Worm (Caenorhabditis elegans) whole organism, L2 larva: ENCODE results near the gene H35B03.2.

Experiments
- C34F6.9 ChIP-seq: fragments of 150-350 bp; optimal IDR thresholded peaks from 2 replicates; lab custom pipeline; 2014; ENCODE audit warnings: missing biosample characterization, missing genetic modification characterization
- F13H6.1 ChIP-seq: sonication (generic microtip); optimal IDR thresholded peaks from 2 replicates; lab custom pipeline; 2016; ENCODE audit warnings: missing genetic modification characterization, missing compliant biosample characterization
- R02D3.7 ChIP-seq: fragments of 150-350 bp; optimal IDR thresholded peaks from 2 replicates; lab custom pipeline; 2014; ENCODE audit warnings: missing biosample characterization, missing genetic modification characterization
- Y55F3AM.14 ChIP-seq: fragments of 200-800 bp; sonication (Bioruptor generic); optimal IDR thresholded peaks from 2 replicates; lab custom pipeline; 2018; ENCODE audit warnings: mild to moderate bottlenecking, missing genetic modification characterization, missing compliant biosample characterization
- ZK546.5 ChIP-seq: sonication (generic microtip); optimal IDR thresholded peaks from 2 replicates; lab custom pipeline; 2017; ENCODE audit warnings: missing biosample characterization, missing genetic modification characterization
- ama-1 ChIP-seq: fragments of 150-350 bp; optimal IDR thresholded peaks from 2 replicates; lab custom pipeline; 2018; ENCODE audit warnings: inconsistent platforms
- blmp-1 ChIP-seq: sonication (generic microtip); optimal IDR thresholded peaks from 2 replicates; lab custom pipeline; 2017; ENCODE audit warnings: missing genetic modification characterization, mild to moderate bottlenecking, missing compliant biosample characterization, antibody characterized with exemption, moderate library complexity; ENCODE audit not compliant: insufficient read depth
- ceh-16 ChIP-seq: fragments of 150-350 bp; optimal IDR thresholded peaks from 2 replicates; lab custom pipeline; 2014; ENCODE audit warnings: missing biosample characterization, missing genetic modification characterization
- ceh-82 ChIP-seq: fragments of 150-350 bp; optimal IDR thresholded peaks from 2 replicates; lab custom pipeline; 2014; ENCODE audit warnings: missing biosample characterization, missing genetic modification characterization
- dmd-4 ChIP-seq: sonication (generic microtip); optimal IDR thresholded peaks from 2 replicates; lab custom pipeline; 2017; ENCODE audit warnings: missing biosample characterization, missing genetic modification characterization
- egl-27 ChIP-seq: sonication (generic microtip); optimal IDR thresholded peaks from 3 replicates; lab custom pipeline; 2017; ENCODE audit warnings: missing biosample characterization, missing genetic modification reagents, missing genetic modification characterization
- elt-3 ChIP-seq: sonication (generic microtip); optimal IDR thresholded peaks from 2 replicates; lab custom pipeline; 2017; ENCODE audit warnings: missing biosample characterization, missing genetic modification characterization
- fos-1 ChIP-seq: fragments of 150-350 bp; optimal IDR thresholded peaks from 2 replicates; lab custom pipeline; 2014; ENCODE audit warnings: missing biosample characterization, missing genetic modification characterization
- gmeb-1 ChIP-seq: fragments of 150-350 bp; optimal IDR thresholded peaks from 2 replicates; lab custom pipeline; 2014; ENCODE audit warnings: missing biosample characterization, missing genetic modification characterization
- lin-11 ChIP-seq: fragments of 150-350 bp; sonication (generic microtip); optimal IDR thresholded peaks from 2 replicates; lab custom pipeline; 2014; ENCODE audit warnings: missing biosample characterization, missing genetic modification characterization, inconsistent platforms, mixed read lengths
- lin-13 ChIP-seq: fragments of 150-350 bp; optimal IDR thresholded peaks from 2 replicates; lab custom pipeline; 2014; ENCODE audit warnings: missing biosample characterization, missing genetic modification reagents, missing genetic modification characterization
- lin-39 ChIP-seq: fragments of 150-350 bp; optimal IDR thresholded peaks from 2 replicates; lab custom pipeline; 2014; ENCODE audit warnings: missing biosample characterization, missing genetic modification reagents, missing genetic modification characterization
- lsy-2 ChIP-seq, 2 experiments: fragments of 150-350 bp in 1 of 2; sonication (generic microtip) in 1 of 2; optimal IDR thresholded peaks; 2 replicates each; lab custom pipeline; 2014 to 2017; ENCODE audit warnings: missing biosample characterization in 2 of 2, missing genetic modification characterization in 2 of 2
- mab-5 ChIP-seq: fragments of 150-350 bp; optimal IDR thresholded peaks from 2 replicates; lab custom pipeline; 2014; ENCODE audit warnings: missing biosample characterization, missing genetic modification characterization
- mbf-1 ChIP-seq: sonication (generic microtip); optimal IDR thresholded peaks from 2 replicates; lab custom pipeline; 2017; ENCODE audit warnings: missing biosample characterization, missing genetic modification characterization
- nhr-10 ChIP-seq: sonication (generic microtip); optimal IDR thresholded peaks from 2 replicates; lab custom pipeline; 2017; ENCODE audit warnings: missing biosample characterization, missing genetic modification characterization
- nhr-11 ChIP-seq: fragments of 150-350 bp; optimal IDR thresholded peaks from 2 replicates; lab custom pipeline; 2014; ENCODE audit warnings: missing biosample characterization, missing genetic modification characterization
- nhr-12 ChIP-seq: fragments of 150-350 bp; optimal IDR thresholded peaks from 2 replicates; lab custom pipeline; 2014; ENCODE audit warnings: missing biosample characterization, missing genetic modification characterization
- nhr-129 ChIP-seq: fragments of 150-350 bp; optimal IDR thresholded peaks from 2 replicates; lab custom pipeline; 2014; ENCODE audit warnings: missing biosample characterization, missing genetic modification characterization
- nhr-21 ChIP-seq: fragments of 150-350 bp; optimal IDR thresholded peaks from 2 replicates; lab custom pipeline; 2014; ENCODE audit warnings: missing biosample characterization, missing genetic modification characterization
- nhr-23 ChIP-seq: fragments of 150-350 bp; optimal IDR thresholded peaks from 2 replicates; lab custom pipeline; 2014; ENCODE audit warnings: missing biosample characterization, missing genetic modification reagents, missing genetic modification characterization
- nhr-237 ChIP-seq: fragments of 150-350 bp; optimal IDR thresholded peaks from 2 replicates; lab custom pipeline; 2014; ENCODE audit warnings: missing biosample characterization, missing genetic modification characterization
- nhr-25 ChIP-seq: fragments of 150-350 bp; sonication (generic microtip); optimal IDR thresholded peaks from 3 replicates; lab custom pipeline; 2014; ENCODE audit warnings: missing biosample characterization, missing genetic modification characterization
- nhr-77 ChIP-seq: fragments of 150-350 bp; optimal IDR thresholded peaks from 2 replicates; lab custom pipeline; 2014; ENCODE audit warnings: missing biosample characterization, missing genetic modification characterization
- peb-1 ChIP-seq: fragments of 150-350 bp; optimal IDR thresholded peaks from 2 replicates; lab custom pipeline; 2014; ENCODE audit warnings: missing biosample characterization, missing genetic modification characterization
- skn-1 ChIP-seq: sonication (generic microtip); optimal IDR thresholded peaks from 2 replicates; lab custom pipeline; 2017; ENCODE audit warnings: missing biosample characterization, missing genetic modification characterization
- sma-3 ChIP-seq: sonication (generic microtip); optimal IDR thresholded peaks from 2 replicates; lab custom pipeline; 2016; ENCODE audit warnings: missing genetic modification reagents, missing genetic modification characterization, missing compliant biosample characterization
- snpc-4 ChIP-seq: fragments of 150-350 bp; optimal IDR thresholded peaks from 2 replicates; lab custom pipeline; 2014; ENCODE audit warnings: missing biosample characterization, missing genetic modification characterization
- unc-39 ChIP-seq: fragments of 150-350 bp; optimal IDR thresholded peaks from 2 replicates; lab custom pipeline; 2014; ENCODE audit warnings: missing biosample characterization, missing genetic modification characterization
- unc-55 ChIP-seq: fragments of 150-350 bp; sonication (generic microtip); optimal IDR thresholded peaks from 3 replicates; lab custom pipeline; 2014; ENCODE audit warnings: missing biosample characterization, missing genetic modification reagents, missing genetic modification characterization
- unc-62 ChIP-seq: fragments of 150-350 bp; optimal IDR thresholded peaks from 2 replicates; lab custom pipeline; 2014; ENCODE audit warnings: missing biosample characterization, missing genetic modification reagents, missing genetic modification characterization

The H35B03.2 gene

DNA sequence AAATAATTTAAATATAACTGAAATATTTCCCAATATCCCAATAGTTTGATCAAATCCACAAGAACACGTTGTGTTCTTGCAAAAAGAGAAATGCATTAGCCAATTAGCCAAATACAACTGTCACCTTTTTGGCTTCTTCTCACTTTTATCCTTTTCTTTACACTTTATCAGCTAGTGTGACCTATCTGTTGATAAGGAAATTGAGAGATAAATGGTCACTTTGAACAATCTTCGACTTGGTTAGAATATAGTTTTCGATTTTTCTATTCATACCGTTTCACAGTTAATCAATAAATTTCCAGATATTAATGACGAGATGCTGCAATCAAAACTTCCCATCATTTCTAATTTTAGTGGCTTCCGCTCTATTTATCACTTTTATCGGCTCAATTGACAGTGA is 22.7 kb downstream of the H35B03.2 start, which contains the start of gene C55C3.1:
TSS of gene C55C3.1 (plus strand) at position 301 of the 400 bp plus-strand sequence.
- no peak for TF ChIP-seq blmp-1 (tag; lab: Kevin White, UChicago)
- no peak for TF ChIP-seq ceh-16 (tag; lab: Kevin White, UChicago)
- TF ChIP-seq F13H6.1 (tag; lab: Kevin White, UChicago) = no peak
- no peak for TF ChIP-seq R02D3.7 (tag; lab: Kevin White, UChicago)
- TF ChIP-seq nhr-77 = no peak
- TF ChIP-seq gmeb-1 (tag; lab: Kevin White, UChicago) = no peak
- no peak for TF ChIP-seq lsy-2 (tag; optimal IDR thresholded peaks at IDR 0.05; lab: Kevin White, UChicago)
- no peak for TF ChIP-seq ama-1
- no peak for TF ChIP-seq nhr-12
- no peak for TF ChIP-seq snpc-4 (tag; lab: Kevin White, UChicago)
- no peak for TF ChIP-seq ZK546.5
- no peak for TF ChIP-seq unc-55 (GFP tag; lab: Kevin White, UChicago)
- TF ChIP-seq C34F6.9 = no peak
- no peak for TF ChIP-seq Y55F3AM.14 (GFP tag; lab: Kevin White, UChicago)
- no peak for TF ChIP-seq peb-1 (tag; lab: Kevin White, UChicago)
- TF ChIP-seq elt-3 (tag; lab: Kevin White, UChicago) = no peak
- no peak for TF ChIP-seq skn-1 (tag; lab: Kevin White, UChicago)
- TF ChIP-seq fos-1 (tag; lab: Kevin White, UChicago) = no peak
- no peak for TF ChIP-seq unc-39 (tag; lab: Kevin White, UChicago)
- no peak for TF ChIP-seq dmd-4 (tag; lab: Kevin White, UChicago)
- TF ChIP-seq, all 48 proteins: peak for 0

DNA sequence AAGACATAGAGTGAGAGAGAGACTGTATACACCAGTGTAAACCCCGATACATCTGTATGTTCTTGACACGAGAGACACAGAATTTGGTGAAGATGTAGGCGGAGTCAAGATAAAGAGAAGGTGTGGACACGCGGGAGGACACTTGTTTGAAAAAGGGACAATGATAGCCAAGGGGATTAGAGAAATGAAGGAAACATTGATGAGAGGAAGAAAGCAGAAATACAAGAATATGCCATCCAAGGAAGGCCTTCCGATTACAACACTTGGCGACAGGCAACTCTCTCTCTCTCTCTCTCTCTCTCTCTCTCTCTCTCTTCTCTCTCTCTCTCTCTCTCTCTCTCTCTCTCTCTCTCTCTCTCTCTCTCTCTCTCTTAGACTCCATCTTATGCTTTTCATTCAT is 24.9 kb downstream of the H35B03.2 start:
- TF ChIP-seq nhr-11 (tag; lab: Kevin White, UChicago) (no peak), nhr-25 (peak; percentile 56), blmp-1 (tag; lab: Kevin White, UChicago) (peak; percentile 63), lin-11 (tag; lab: Kevin White, UChicago) (no peak), lsy-2 (tag; optimal IDR thresholded peaks at IDR 0.05; lab: Kevin White, UChicago) (no peak), nhr-129 (tag; lab: Kevin White, UChicago) (no peak), C34F6.9 (no peak), nhr-21 (tag; lab: Kevin White, UChicago) (peak; percentile 69)

DNA sequence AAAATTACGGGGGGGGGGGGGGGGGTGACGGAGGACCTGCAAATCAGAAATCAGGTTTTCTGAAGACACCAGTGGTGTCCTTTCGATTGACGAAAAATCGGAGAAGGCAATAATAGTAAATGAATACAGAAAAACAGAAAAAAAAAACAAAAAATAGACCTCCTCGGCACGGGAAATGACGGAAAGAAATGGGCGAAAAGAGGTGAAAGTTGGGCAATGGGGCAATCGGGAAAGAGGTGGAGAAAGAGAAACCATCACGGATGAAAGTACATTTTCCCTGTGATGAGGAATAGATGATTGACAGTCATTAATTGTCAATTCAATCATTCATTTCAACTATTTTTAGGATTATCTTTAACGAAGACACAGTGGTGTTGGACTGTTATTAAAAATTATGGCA is 27.6 kb downstream of the H35B03.2 start:
- TF ChIP-seq blmp-1 (tag; lab: Kevin White, UChicago) (peak; percentile 88), nhr-11 (tag; lab: Kevin White, UChicago) (no peak)

DNA sequence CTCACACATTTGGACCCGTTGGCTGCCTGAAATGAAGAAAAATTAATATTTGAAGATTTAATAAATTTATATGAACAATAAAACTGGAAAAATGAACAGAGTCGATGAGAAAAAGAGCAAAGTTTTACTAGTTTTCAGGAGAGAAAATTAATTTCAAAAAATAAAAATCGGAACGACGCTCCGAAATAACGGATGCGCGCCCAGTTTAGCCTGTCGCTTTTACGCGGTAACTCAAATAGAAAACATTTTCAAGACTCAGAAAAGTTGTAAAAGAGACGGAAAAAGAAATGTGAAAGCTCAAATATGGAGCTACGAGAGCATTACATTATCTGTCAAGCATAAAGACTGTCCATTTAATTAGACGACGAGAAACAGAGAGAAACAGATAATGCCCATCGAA is 28.0 kb downstream of the H35B03.2 start, which contains the start of the genes C55C3.73 and perm-5:
TSS of gene C55C3.73 (minus strand) at position 9 of the 400 bp plus-strand sequence.
TSS of gene perm-5 (minus strand) at position 26 of the 400 bp plus-strand sequence.
- TF ChIP-seq unc-62 (GFP tag; lab: Kevin White, UChicago) (no peak), nhr-11 (tag; lab: Kevin White, UChicago) (no peak), nhr-21 (tag; lab: Kevin White, UChicago) (no peak), lin-13 (GFP tag; lab: Kevin White, UChicago) (no peak), sma-3 (no peak), elt-3 (tag; lab: Kevin White, UChicago) (no peak), ama-1 (no peak), lin-39 (tag; lab: Kevin White, UChicago) (no peak), nhr-10 (tag; lab: Kevin White, UChicago) (no peak), Y55F3AM.14 (GFP tag; lab: Kevin White, UChicago) (no peak), mbf-1 (no peak), ceh-82 (tag; lab: Kevin White, UChicago) (no peak), nhr-23 (tag; lab: Kevin White, UChicago) (no peak), nhr-237 (no peak), fos-1 (tag; lab: Kevin White, UChicago) (no peak), egl-27 (tag; lab: Kevin White, UChicago) (no peak), unc-55 (GFP tag; lab: Kevin White, UChicago) (no peak), dmd-4 (tag; lab: Kevin White, UChicago) (no peak)

DNA sequence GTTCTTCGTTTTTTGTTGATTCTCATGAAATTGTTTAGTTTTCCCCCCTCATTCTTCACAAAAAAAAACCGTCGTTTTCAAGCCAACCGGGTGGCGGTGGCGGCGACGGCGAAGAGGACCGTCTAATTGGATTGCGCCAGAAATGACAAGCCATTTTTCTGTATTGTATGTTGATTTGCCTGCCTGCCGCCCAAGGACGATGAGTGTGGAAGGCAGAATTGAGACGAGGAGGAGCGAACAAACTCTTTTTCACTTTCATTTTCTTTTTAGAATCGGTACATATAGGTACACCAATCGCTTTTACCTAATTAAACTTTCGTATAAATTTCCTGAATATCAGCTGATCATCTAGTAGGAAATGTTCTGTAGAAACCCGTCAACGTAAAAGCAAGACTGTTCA is 29.8 kb downstream of the H35B03.2 start:
- TF ChIP-seq snpc-4 (tag; lab: Kevin White, UChicago) (no peak), lsy-2 (tag; optimal IDR thresholded peaks at IDR 0.05; lab: Kevin White, UChicago) (no peak), blmp-1 (tag; lab: Kevin White, UChicago) (peak; percentile 56), F13H6.1 (tag; lab: Kevin White, UChicago) (no peak), mab-5 (tag; lab: Kevin White, UChicago) (no peak), sma-3 (no peak), nhr-23 (tag; lab: Kevin White, UChicago) (no peak)
